Worm (Caenorhabditis elegans) whole organism, L3 larva: Measurements from ENCODE around the gene F54A3.2.

Experiments used
- ZK546.5 ChIP-seq: sonication (generic microtip); optimal IDR thresholded peaks from 2 replicates; lab custom pipeline; 2017; ENCODE audit warnings: missing biosample characterization, missing genetic modification characterization
- ama-1 ChIP-seq: fragments of 150-350 bp; optimal IDR thresholded peaks from 2 replicates; lab custom pipeline; 2018
- ceh-16 ChIP-seq: sonication (generic microtip); optimal IDR thresholded peaks from 2 replicates; lab custom pipeline; 2017; ENCODE audit warnings: missing biosample characterization, missing genetic modification characterization
- ceh-28 ChIP-seq: fragments of 150-350 bp; optimal IDR thresholded peaks from 2 replicates; lab custom pipeline; 2014; ENCODE audit warnings: missing biosample characterization, missing genetic modification reagents, missing genetic modification characterization
- ceh-82 ChIP-seq: fragments of 150-350 bp; optimal IDR thresholded peaks from 2 replicates; lab custom pipeline; 2014; ENCODE audit warnings: missing biosample characterization, missing genetic modification characterization
- ceh-9 ChIP-seq: sonication (generic microtip); optimal IDR thresholded peaks from 2 replicates; lab custom pipeline; 2018; ENCODE audit warnings: missing biosample characterization, missing genetic modification characterization
- daf-12 ChIP-seq: fragments of 150-350 bp; optimal IDR thresholded peaks from 2 replicates; lab custom pipeline; 2014; ENCODE audit warnings: missing biosample characterization, missing genetic modification reagents, missing genetic modification characterization
- egl-27 ChIP-seq: sonication (generic microtip); optimal IDR thresholded peaks from 4 replicates; lab custom pipeline; 2017; ENCODE audit warnings: missing biosample characterization, missing genetic modification reagents, missing genetic modification characterization
- egl-5 ChIP-seq: fragments of 150-350 bp; optimal IDR thresholded peaks from 2 replicates; lab custom pipeline; 2017; ENCODE audit warnings: missing biosample characterization, missing genetic modification reagents, missing genetic modification characterization, inconsistent platforms
- elt-1 ChIP-seq: fragments of 150-350 bp; optimal IDR thresholded peaks from 2 replicates; lab custom pipeline; 2014; ENCODE audit warnings: missing biosample characterization, missing genetic modification characterization
- elt-2 ChIP-seq: sonication (generic microtip); optimal IDR thresholded peaks from 2 replicates; lab custom pipeline; 2016; ENCODE audit warnings: missing genetic modification reagents, mild to moderate bottlenecking, missing genetic modification characterization, missing compliant biosample characterization
- eor-1 ChIP-seq, 2 experiments: fragments of 150-350 bp; optimal IDR thresholded peaks; 2 replicates each; lab custom pipeline; 2014 to 2018; ENCODE audit warnings: missing biosample characterization in 2 of 2, missing genetic modification characterization in 2 of 2
- fkh-10 ChIP-seq: sonication (generic microtip); optimal IDR thresholded peaks from 2 replicates; lab custom pipeline; 2017; ENCODE audit warnings: missing biosample characterization, missing genetic modification reagents, missing genetic modification characterization
- fkh-2 ChIP-seq: fragments of 150-350 bp; optimal IDR thresholded peaks from 2 replicates; lab custom pipeline; 2014; ENCODE audit warnings: missing biosample characterization, missing genetic modification reagents, missing genetic modification characterization
- fos-1 ChIP-seq: fragments of 150-350 bp; optimal IDR thresholded peaks from 2 replicates; lab custom pipeline; 2014; ENCODE audit warnings: missing biosample characterization, missing genetic modification characterization
- hmg-11 ChIP-seq: sonication (generic microtip); optimal IDR thresholded peaks from 2 replicates; lab custom pipeline; 2016; ENCODE audit warnings: missing genetic modification characterization, missing compliant biosample characterization
- jun-1 ChIP-seq: fragments of 150-350 bp; optimal IDR thresholded peaks from 2 replicates; lab custom pipeline; 2014; ENCODE audit warnings: missing biosample characterization, missing genetic modification reagents, missing genetic modification characterization
- lin-15B ChIP-seq: fragments of 150-350 bp; optimal IDR thresholded peaks from 2 replicates; lab custom pipeline; 2014; ENCODE audit warnings: missing biosample characterization, missing genetic modification characterization
- lin-39 ChIP-seq: fragments of 150-350 bp; optimal IDR thresholded peaks from 2 replicates; lab custom pipeline; 2018; ENCODE audit warnings: missing biosample characterization, missing genetic modification reagents, missing genetic modification characterization
- lsy-12 ChIP-seq: sonication (generic microtip); optimal IDR thresholded peaks from 2 replicates; lab custom pipeline; 2016; ENCODE audit warnings: mild to moderate bottlenecking, missing genetic modification characterization, missing compliant biosample characterization
- mdl-1 ChIP-seq: fragments of 150-350 bp; optimal IDR thresholded peaks from 2 replicates; lab custom pipeline; 2014; ENCODE audit warnings: missing biosample characterization, missing genetic modification characterization
- mml-1 ChIP-seq: fragments of 150-350 bp; sonication (generic microtip); optimal IDR thresholded peaks from 3 replicates; lab custom pipeline; 2014; ENCODE audit warnings: missing biosample characterization, missing genetic modification characterization
- nfya-1 ChIP-seq: sonication (generic microtip); optimal IDR thresholded peaks from 2 replicates; lab custom pipeline; 2017; ENCODE audit warnings: missing genetic modification characterization, mild to moderate bottlenecking, missing compliant biosample characterization, antibody characterized with exemption, moderate library complexity; ENCODE audit not compliant: insufficient read depth
- nhr-11 ChIP-seq: fragments of 150-350 bp; optimal IDR thresholded peaks from 2 replicates; lab custom pipeline; 2014; ENCODE audit warnings: missing biosample characterization, missing genetic modification characterization
- nhr-12 ChIP-seq: fragments of 150-350 bp; optimal IDR thresholded peaks from 2 replicates; lab custom pipeline; 2014; ENCODE audit warnings: missing biosample characterization, missing genetic modification characterization
- nhr-23 ChIP-seq: fragments of 150-350 bp; optimal IDR thresholded peaks from 2 replicates; lab custom pipeline; 2014; ENCODE audit warnings: missing biosample characterization, missing genetic modification reagents, missing genetic modification characterization
- nhr-237 ChIP-seq: fragments of 150-350 bp; optimal IDR thresholded peaks from 2 replicates; lab custom pipeline; 2014; ENCODE audit warnings: missing biosample characterization, missing genetic modification characterization
- nhr-25 ChIP-seq: sonication (generic microtip); optimal IDR thresholded peaks from 2 replicates; lab custom pipeline; 2017; ENCODE audit warnings: missing biosample characterization, missing genetic modification characterization
- nhr-28 ChIP-seq: fragments of 150-350 bp; optimal IDR thresholded peaks from 2 replicates; lab custom pipeline; 2014; ENCODE audit warnings: missing biosample characterization, missing genetic modification characterization
- nhr-77 ChIP-seq: fragments of 150-350 bp; optimal IDR thresholded peaks from 2 replicates; lab custom pipeline; 2014; ENCODE audit warnings: missing biosample characterization, missing genetic modification characterization
- pha-4 ChIP-seq: fragments of 150-350 bp; optimal IDR thresholded peaks from 2 replicates; lab custom pipeline; 2014; ENCODE audit warnings: missing biosample characterization, missing genetic modification reagents, missing genetic modification characterization
- sea-2 ChIP-seq: fragments of 150-350 bp; sonication (generic microtip); optimal IDR thresholded peaks from 4 replicates; lab custom pipeline; 2014; ENCODE audit warnings: missing biosample characterization, missing genetic modification reagents, missing genetic modification characterization
- skn-1 ChIP-seq: fragments of 150-350 bp; optimal IDR thresholded peaks from 2 replicates; lab custom pipeline; 2014; ENCODE audit warnings: missing biosample characterization, missing genetic modification characterization
- snpc-4 ChIP-seq: fragments of 150-350 bp; optimal IDR thresholded peaks from 2 replicates; lab custom pipeline; 2014; ENCODE audit warnings: missing biosample characterization, missing genetic modification characterization
- tbx-2 ChIP-seq: sonication (generic microtip); optimal IDR thresholded peaks from 2 replicates; lab custom pipeline; 2016; ENCODE audit warnings: mild to moderate bottlenecking, missing genetic modification characterization, missing compliant biosample characterization
- unc-62 ChIP-seq: fragments of 150-350 bp; sonication (generic microtip); optimal IDR thresholded peaks from 4 replicates; lab custom pipeline; 2014; ENCODE audit warnings: missing biosample characterization, missing genetic modification reagents, missing genetic modification characterization
- zag-1 ChIP-seq: fragments of 150-350 bp; optimal IDR thresholded peaks from 2 replicates; lab custom pipeline; 2014; ENCODE audit warnings: missing biosample characterization, missing genetic modification characterization
- ztf-11 ChIP-seq: fragments of 150-350 bp; optimal IDR thresholded peaks from 2 replicates; lab custom pipeline; 2014; ENCODE audit warnings: missing biosample characterization, missing genetic modification characterization
- ztf-4 ChIP-seq: fragments of 150-350 bp; optimal IDR thresholded peaks from 2 replicates; lab custom pipeline; 2014; ENCODE audit warnings: missing biosample characterization, missing genetic modification characterization

F54A3.2 gene

ce11 chrII:2273750-2274149, 30.3 kb downstream of the F54A3.2 start:
- TF ChIP-seq jun-1 (tag; lab: Kevin White, UChicago) (no peak), nhr-11 (no peak), lin-15B (tag; lab: Kevin White, UChicago) (no peak), snpc-4 (tag; lab: Kevin White, UChicago) (no peak), ceh-16 (tag; lab: Kevin White, UChicago) (no peak), sea-2 (GFP tag; lab: Kevin White, UChicago) (no peak), pha-4 (tag; lab: Kevin White, UChicago) (no peak), mdl-1 (tag; lab: Kevin White, UChicago) (no peak), ceh-82 (tag; lab: Kevin White, UChicago) (no peak), ZK546.5 (tag; lab: Kevin White, UChicago) (no peak), lsy-12 (no peak), mml-1 (tag; lab: Kevin White, UChicago) (no peak), daf-12 (tag; lab: Kevin White, UChicago) (no peak), hmg-11 (tag; lab: Kevin White, UChicago) (no peak), fkh-2 (tag; lab: Kevin White, UChicago) (no peak), elt-1 (tag; lab: Kevin White, UChicago) (no peak), nhr-12 (no peak), ztf-11 (tag; lab: Kevin White, UChicago) (no peak)

ce11 chrII:2277418-2277817, 34.0 kb downstream of the F54A3.2 start, which contains the start of gene K09F6.15:
TSS of gene K09F6.15 (minus strand) at chrII:2277518.
- TF ChIP-seq nhr-23 (no peak), zag-1 (tag; lab: Kevin White, UChicago) (no peak), mml-1 (tag; lab: Kevin White, UChicago) (no peak), ceh-9 (tag; lab: Kevin White, UChicago) (no peak), ama-1 (no peak), lin-39 (tag; lab: Kevin White, UChicago) (no peak), nhr-12 (no peak), eor-1 (tag; optimal IDR thresholded peaks at IDR 0.05; lab: Kevin White, UChicago) (no peak), ceh-16 (tag; lab: Kevin White, UChicago) (no peak), skn-1 (tag; lab: Kevin White, UChicago) (no peak), jun-1 (tag; lab: Kevin White, UChicago) (no peak), lsy-12 (no peak), daf-12 (tag; lab: Kevin White, UChicago) (no peak), unc-62 (GFP tag; lab: Kevin White, UChicago) (no peak), tbx-2 (no peak), egl-5 (tag; lab: Kevin White, UChicago) (no peak)

- TF ChIP-seq mml-1 (tag; lab: Kevin White, UChicago) (no peak), skn-1 (tag; lab: Kevin White, UChicago) (no peak), sea-2 (GFP tag; lab: Kevin White, UChicago) (no peak), nhr-12 (no peak), lin-39 (tag; lab: Kevin White, UChicago) (no peak), nhr-28 (tag; lab: Kevin White, UChicago) (no peak), fos-1 (no peak), pha-4 (tag; lab: Kevin White, UChicago) (no peak), lsy-12 (no peak), nhr-11 (no peak), elt-2 (tag; lab: Kevin White, UChicago) (no peak), snpc-4 (tag; lab: Kevin White, UChicago) (no peak), hmg-11 (tag; lab: Kevin White, UChicago) (no peak), zag-1 (tag; lab: Kevin White, UChicago) (no peak), unc-62 (GFP tag; lab: Kevin White, UChicago) (no peak), fkh-10 (no peak), nhr-25 (tag; lab: Kevin White, UChicago) (no peak)
Measured at ce11 chrII:2279263-2279662, 35.8 kb downstream of the F54A3.2 start, which contains the start of gene K09F6.6. TSS of gene K09F6.6 (minus strand) at chrII:2279305.

ce11 chrII:2279839-2280238, 36.4 kb downstream of the F54A3.2 start, which contains the start of gene K09F6.11:
TSS of gene K09F6.11 (plus strand) at chrII:2280139.
- TF ChIP-seq pha-4 (tag; lab: Kevin White, UChicago) (no peak), ztf-4 (tag; lab: Kevin White, UChicago) (no peak), egl-5 (tag; lab: Kevin White, UChicago) (no peak), ZK546.5 (tag; lab: Kevin White, UChicago) (no peak), ama-1 (no peak), nfya-1 (tag; lab: Kevin White, UChicago) (no peak), nhr-237 (tag; lab: Kevin White, UChicago) (no peak), fos-1 (no peak), mml-1 (tag; lab: Kevin White, UChicago) (no peak), fkh-2 (tag; lab: Kevin White, UChicago) (no peak), eor-1 (tag; optimal IDR thresholded peaks at IDR 0.05; lab: Kevin White, UChicago) (no peak), nhr-77 (no peak), nhr-11 (no peak), fkh-10 (no peak), tbx-2 (no peak), ceh-28 (no peak), egl-27 (no peak), elt-2 (tag; lab: Kevin White, UChicago) (no peak)
